Fruit fly (Drosophila melanogaster): ENCODE measurements around the gene Flacc.

Gene Flacc

DNA sequence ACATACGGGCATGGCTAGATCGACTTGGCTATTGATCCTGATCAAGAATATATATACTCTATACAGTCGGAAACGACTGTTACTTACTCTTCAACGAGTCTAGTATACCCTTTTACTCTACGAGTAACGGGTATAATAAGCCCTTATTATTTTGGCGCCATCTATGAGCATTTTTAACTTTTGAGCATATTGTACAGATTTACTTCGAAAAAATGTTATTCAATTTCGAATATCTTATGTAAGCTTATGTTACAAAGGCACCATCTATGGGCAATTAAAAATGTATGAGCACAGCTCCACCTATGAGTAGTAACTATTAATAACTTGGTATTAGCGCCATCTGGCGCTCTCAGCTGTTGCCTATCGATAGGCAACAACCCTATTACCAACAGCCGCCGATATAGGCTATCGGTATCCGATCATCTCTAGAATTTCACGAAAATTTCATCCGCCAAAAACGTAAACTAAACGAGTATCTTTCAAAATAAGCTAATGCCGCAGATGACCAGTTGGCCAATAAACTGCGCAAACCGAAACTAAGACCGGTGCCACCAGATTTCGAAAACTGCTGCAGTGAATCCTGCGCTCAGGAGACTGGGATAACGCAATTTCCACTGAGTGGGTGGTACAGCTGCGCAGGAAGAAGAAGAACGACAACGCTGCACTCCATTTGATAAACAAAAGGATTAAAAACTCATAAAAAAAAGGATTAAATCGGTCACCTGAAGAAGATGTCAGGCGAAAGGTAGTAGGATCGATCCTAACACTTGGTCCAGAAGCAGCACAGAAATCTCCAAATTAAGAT, 50.0 kb downstream of the Flacc start, which contains the start of gene htk (continued):
- TF ChIP-seq CG2199 (GFP tag; IDR thresholded peaks at IDR 0.05) (peak; percentile 65; the same call in 1 of the 3 replicates), B-H2 (GFP tag; optimal IDR thresholded peaks at IDR 0.05) (peak; percentile 72), sima (GFP tag; optimal IDR thresholded peaks at IDR 0.05) (no peak), Elba2 (GFP tag; optimal IDR thresholded peaks at IDR 0.05) (peak; percentile 18), Dip3 (GFP tag; optimal IDR thresholded peaks at IDR 0.05) (peak; percentile 15), danr (GFP tag; IDR thresholded peaks at IDR 0.05) (no peak), CG11560 (tag; IDR thresholded peaks at IDR 0.05) (peak; percentile 81), zfh2 (GFP tag; optimal IDR thresholded peaks at IDR 0.05) (peak; percentile 48), CG18619 (GFP tag; optimal IDR thresholded peaks at IDR 0.05) (peak; percentile 45), h (optimal IDR thresholded peaks at IDR 0.05) (no peak), chif (GFP tag; optimal IDR thresholded peaks at IDR 0.05) (peak; percentile 57 to 79), CG32532 (GFP tag; IDR thresholded peaks at IDR 0.05) (peak; percentile 87), fru (optimal IDR thresholded peaks at IDR 0.05) (no peak), kni (GFP tag; optimal IDR thresholded peaks at IDR 0.05) (no peak), ewg (GFP tag; optimal IDR thresholded peaks at IDR 0.05) (peak; percentile 40), CG17802 (tag; optimal IDR thresholded peaks at IDR 0.05) (no peak), Trl (optimal IDR thresholded peaks at IDR 0.05) (no peak), Trl (GFP tag; optimal IDR thresholded peaks at IDR 0.05) (peak; percentile 80), CG12769 (tag; optimal IDR thresholded peaks at IDR 0.05) (peak; percentile 69), Dek (tag; optimal IDR thresholded peaks at IDR 0.05) (peak; percentile 57), bowl (GFP tag; IDR thresholded peaks at IDR 0.05) (no peak), fd102C (GFP tag; optimal IDR thresholded peaks at IDR 0.05) (peak; percentile 50), emc (GFP tag; optimal IDR thresholded peaks at IDR 0.05) (peak; percentile 52), CG3065 (GFP tag; optimal IDR thresholded peaks at IDR 0.05) (peak; percentile 60), CG13123 (GFP tag; optimal IDR thresholded peaks at IDR 0.05) (peak; percentile 28), aop (GFP tag; IDR thresholded peaks at IDR 0.05) (no peak), vnd (GFP tag; IDR thresholded peaks at IDR 0.05; ENCODE audit: partially characterized antibody) (peak; percentile 77), Oli (tag; optimal IDR thresholded peaks at IDR 0.05) (peak; percentile 9), Side (GFP tag; optimal IDR thresholded peaks at IDR 0.05) (peak; percentile 73), Mrtf (GFP tag; IDR thresholded peaks at IDR 0.05) (peak; percentile 69; the same call in 1 of the 3 replicates), CG8765 (GFP tag; IDR thresholded peaks at IDR 0.05) (no peak), CG31388 (GFP tag; optimal IDR thresholded peaks at IDR 0.05) (peak; percentile 41), ase (GFP tag; IDR thresholded peaks at IDR 0.05) (peak; percentile 62; the same call in 2 of the 3 replicates), Myb (GFP tag; optimal IDR thresholded peaks at IDR 0.05) (peak; percentile 71), az2 (GFP tag; optimal IDR thresholded peaks at IDR 0.05) (peak; percentile 76), tap (tag; optimal IDR thresholded peaks at IDR 0.05) (no peak), Ets65A (GFP tag) (peak; percentile 93), CG10321 (GFP tag; IDR thresholded peaks at IDR 0.05) (no peak), B-H1 (GFP tag; IDR thresholded peaks at IDR 0.05) (no peak; the same call in 2 of the 3 replicates), Chrac-16 (GFP tag; optimal IDR thresholded peaks at IDR 0.05) (peak; percentile 82), Jarid2 (GFP tag; optimal IDR thresholded peaks at IDR 0.05) (no peak), CG11695 (GFP tag; IDR thresholded peaks at IDR 0.05) (peak; percentile 56; the same call in 1 of the 3 replicates), al (GFP tag; IDR thresholded peaks at IDR 0.05) (peak; percentile 40; the same call in 1 of the 2 replicates), CG1832 (GFP tag; optimal IDR thresholded peaks at IDR 0.05) (no peak), Dll (GFP tag; IDR thresholded peaks at IDR 0.05; ENCODE audit: partially characterized antibody) (peak; percentile 85), CG12744 (GFP tag; optimal IDR thresholded peaks at IDR 0.05) (peak; percentile 74), CTCF (GFP tag; optimal IDR thresholded peaks at IDR 0.05) (peak; percentile 99), gfzf (GFP tag; optimal IDR thresholded peaks at IDR 0.05) (peak; percentile 44), gro (GFP tag; optimal IDR thresholded peaks at IDR 0.05) (peak; percentile 72), cato (GFP tag; optimal IDR thresholded peaks at IDR 0.05; ENCODE audit: borderline replicate concordance) (no peak), ham (GFP tag; IDR thresholded peaks at IDR 0.05) (no peak), Dp (GFP tag; optimal IDR thresholded peaks at IDR 0.05) (peak; percentile 59)
